Worm (Caenorhabditis elegans): ENCODE data around the gene dmsr-3.

- TF ChIP-seq B0336.3 (GFP tag; IDR thresholded peaks at IDR 0.05) (no peak), Y53F4B.3 (GFP tag; IDR thresholded peaks at IDR 0.05) (no peak), sea-2 (GFP tag; IDR thresholded peaks at IDR 0.05) (no peak), F49E8.2 (tag; optimal IDR thresholded peaks at IDR 0.05; ENCODE audit: insufficient read depth) (no peak), ZK185.1 (tag; optimal IDR thresholded peaks at IDR 0.05; ENCODE audit: poor library complexity, severe bottlenecking) (no peak), F57A8.1 (GFP tag; optimal IDR thresholded peaks at IDR 0.05) (no peak), nhr-90 (tag; optimal IDR thresholded peaks at IDR 0.05) (no peak)
Measured at ce11 chrII:13356092-13356491, at the start of gene dmsr-3.

Data from whole organism, young adult.